Worm (Caenorhabditis elegans): Measurements from ENCODE around the gene ptc-1.

ptc-1 gene

ce11 chrII:7938078-7938477, 45.1 kb downstream of the ptc-1 start, which contains the start of gene ZK669.2:
ZK669.2 (minus strand) TSS chrII:7938178.
- no peak for TF ChIP-seq nhr-12 (tag; optimal IDR thresholded peaks at IDR 0.05)
- no peak for TF ChIP-seq nhr-76 (tag; optimal IDR thresholded peaks at IDR 0.05)
- TF ChIP-seq ama-1 (optimal IDR thresholded peaks at IDR 0.05): no peak
- TF ChIP-seq snpc-4 (tag; optimal IDR thresholded peaks at IDR 0.05): no peak
- peak; percentile 31 for TF ChIP-seq nhr-23 (tag; optimal IDR thresholded peaks at IDR 0.05)

- no peak for TF ChIP-seq nhr-77 (tag; optimal IDR thresholded peaks at IDR 0.05)
- no peak for TF ChIP-seq nfya-1 (tag; optimal IDR thresholded peaks at IDR 0.05; ENCODE audit: insufficient read depth)
- TF ChIP-seq skn-1 (tag; optimal IDR thresholded peaks at IDR 0.05): no peak
Observed at ce11 chrII:7940848-7941247, 47.8 kb downstream of the ptc-1 start, which contains the start of gene ZK669.3. ZK669.3 (plus strand) TSS chrII:7941148.

- TF ChIP-seq elt-2 (tag; optimal IDR thresholded peaks at IDR 0.05): peak; percentile 84
- TF ChIP-seq egl-27 (tag; optimal IDR thresholded peaks at IDR 0.05): no peak
- TF ChIP-seq nfya-1 (tag; optimal IDR thresholded peaks at IDR 0.05; ENCODE audit: insufficient read depth): no peak
- no peak for TF ChIP-seq lin-15B (tag; optimal IDR thresholded peaks at IDR 0.05)
- TF ChIP-seq pqm-1 (tag; optimal IDR thresholded peaks at IDR 0.05): peak; percentile 30
- TF ChIP-seq zag-1 (tag; optimal IDR thresholded peaks at IDR 0.05): no peak
- no peak for TF ChIP-seq unc-39 (tag; optimal IDR thresholded peaks at IDR 0.05)
Observed at ce11 chrII:7944333-7944744, 51.3 kb downstream of the ptc-1 start.

- TF ChIP-seq nhr-12 (tag; optimal IDR thresholded peaks at IDR 0.05): no peak
- peak; percentile 22 for TF ChIP-seq nhr-11 (tag; optimal IDR thresholded peaks at IDR 0.05)
- peak; percentile 63 for TF ChIP-seq ceh-28 (tag; optimal IDR thresholded peaks at IDR 0.05)
- TF ChIP-seq ceh-16 (tag; optimal IDR thresholded peaks at IDR 0.05): no peak
- no peak for TF ChIP-seq eor-1 (tag; optimal IDR thresholded peaks at IDR 0.05)
- peak; percentile 36 for TF ChIP-seq pqm-1 (tag; optimal IDR thresholded peaks at IDR 0.05)
- no peak for TF ChIP-seq ceh-9 (tag; optimal IDR thresholded peaks at IDR 0.05)
- peak; percentile 62 for TF ChIP-seq tbx-2 (tag; optimal IDR thresholded peaks at IDR 0.05)
- TF ChIP-seq egl-5 (tag; optimal IDR thresholded peaks at IDR 0.05): no peak
- TF ChIP-seq zag-1 (tag; optimal IDR thresholded peaks at IDR 0.05): no peak
- peak; percentile 81 for TF ChIP-seq pha-4 (tag; optimal IDR thresholded peaks at IDR 0.05)
- peak; percentile 75 for TF ChIP-seq jun-1 (tag; optimal IDR thresholded peaks at IDR 0.05)
- no peak for TF ChIP-seq skn-1 (tag; optimal IDR thresholded peaks at IDR 0.05)
- TF ChIP-seq ZK546.5 (tag; optimal IDR thresholded peaks at IDR 0.05): no peak
- TF ChIP-seq ztf-4 (tag; optimal IDR thresholded peaks at IDR 0.05): peak; percentile 49
- TF ChIP-seq lin-39 (tag; optimal IDR thresholded peaks at IDR 0.05): peak; percentile 84
- no peak for TF ChIP-seq fkh-2 (tag; optimal IDR thresholded peaks at IDR 0.05)
- peak; percentile 79 for TF ChIP-seq hmg-11 (tag; optimal IDR thresholded peaks at IDR 0.05)
- peak; percentile 39 for TF ChIP-seq snpc-4 (tag; optimal IDR thresholded peaks at IDR 0.05)
- TF ChIP-seq R02D3.7 (tag; optimal IDR thresholded peaks at IDR 0.05): peak; percentile 75
- TF ChIP-seq elt-1 (tag; optimal IDR thresholded peaks at IDR 0.05): no peak
- TF ChIP-seq unc-39 (tag; optimal IDR thresholded peaks at IDR 0.05): no peak
- TF ChIP-seq nhr-76 (tag; optimal IDR thresholded peaks at IDR 0.05): no peak
- TF ChIP-seq elt-2 (tag; optimal IDR thresholded peaks at IDR 0.05): peak; percentile 42
- no peak for TF ChIP-seq mml-1 (tag; optimal IDR thresholded peaks at IDR 0.05)
- TF ChIP-seq sea-2 (GFP tag; optimal IDR thresholded peaks at IDR 0.05): no peak
- TF ChIP-seq lin-15B (tag; optimal IDR thresholded peaks at IDR 0.05): peak; percentile 77
- TF ChIP-seq elt-3 (tag; optimal IDR thresholded peaks at IDR 0.05): no peak
- TF ChIP-seq nfya-1 (tag; optimal IDR thresholded peaks at IDR 0.05; ENCODE audit: insufficient read depth): peak; percentile 86
- no peak for TF ChIP-seq unc-62 (GFP tag; optimal IDR thresholded peaks at IDR 0.05)
- peak; percentile 79 for TF ChIP-seq nhr-23 (tag; optimal IDR thresholded peaks at IDR 0.05)
- no peak for TF ChIP-seq egl-27 (tag; optimal IDR thresholded peaks at IDR 0.05)
- TF ChIP-seq ama-1 (optimal IDR thresholded peaks at IDR 0.05): peak; percentile 65
- TF ChIP-seq daf-12 (tag; optimal IDR thresholded peaks at IDR 0.05): no peak
- TF ChIP-seq nhr-25 (tag; optimal IDR thresholded peaks at IDR 0.05): peak; percentile 78
- peak; percentile 67 for TF ChIP-seq nhr-77 (tag; optimal IDR thresholded peaks at IDR 0.05)
- peak; percentile 29 for TF ChIP-seq ceh-82 (tag; optimal IDR thresholded peaks at IDR 0.05)
- TF ChIP-seq fos-1 (tag; optimal IDR thresholded peaks at IDR 0.05): no peak
- no peak for TF ChIP-seq fkh-10 (GFP tag; optimal IDR thresholded peaks at IDR 0.05)
- no peak for TF ChIP-seq ztf-11 (tag; optimal IDR thresholded peaks at IDR 0.05)
- TF ChIP-seq nhr-43 (tag; optimal IDR thresholded peaks at IDR 0.05; ENCODE audit: poor library complexity, severe bottlenecking): peak; percentile 70
- TF ChIP-seq mdl-1 (tag; optimal IDR thresholded peaks at IDR 0.05): peak; percentile 44
- peak; percentile 68 for TF ChIP-seq lsy-12 (tag; optimal IDR thresholded peaks at IDR 0.05)
- no peak for TF ChIP-seq nhr-67 (tag; optimal IDR thresholded peaks at IDR 0.05)
- TF ChIP-seq nhr-28 (tag; optimal IDR thresholded peaks at IDR 0.05): no peak
- TF ChIP-seq aly-2 (tag; optimal IDR thresholded peaks at IDR 0.05): no peak
Observed at ce11 chrII:7945168-7945567, 52.1 kb downstream of the ptc-1 start, which contains the start of gene dbt-1. dbt-1 (minus strand) TSS chrII:7945206.

All from whole organism, L3 larva.